Worm (Caenorhabditis elegans): ENCODE results near the gene C45G9.15.
A peak's percentile ranks its signal among the peaks of the same experiment; 100 is the strongest.

C45G9.15 gene

DNA sequence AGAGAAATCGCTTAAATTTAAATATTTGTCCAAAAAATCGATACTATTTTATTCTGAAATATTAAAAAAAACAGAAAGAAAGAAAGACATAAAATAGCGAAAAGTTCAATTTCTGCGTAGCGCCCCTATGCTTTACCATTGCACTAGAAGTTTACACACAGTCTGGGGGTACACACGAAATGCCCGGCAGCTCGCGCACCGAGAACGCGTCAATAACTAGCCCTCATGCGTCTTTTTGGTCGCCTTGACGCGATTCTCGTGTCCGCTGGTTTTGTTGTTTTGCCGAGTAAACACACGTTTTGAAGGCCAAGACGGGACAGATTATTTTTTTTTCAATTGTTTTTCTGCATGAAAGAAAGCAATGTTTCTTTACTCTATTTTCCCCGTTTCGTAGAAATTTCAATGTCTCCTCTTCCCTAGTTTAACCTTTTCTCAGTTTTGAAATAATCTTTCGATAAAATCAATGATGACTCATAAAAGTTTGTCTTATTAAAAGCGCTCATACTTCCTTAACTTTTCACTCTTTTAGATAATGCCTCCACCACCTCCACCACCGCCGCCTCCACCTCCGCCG lies 33.6 kb downstream of the C45G9.15 start, which contains the start of gene wip-1 (continued):
- peak; percentile 80 for TF ChIP-seq F13H6.1 (tag; optimal IDR thresholded peaks at IDR 0.05)
- TF ChIP-seq syd-9 (tag; optimal IDR thresholded peaks at IDR 0.05) = peak; percentile 78
- TF ChIP-seq unc-55 (GFP tag; optimal IDR thresholded peaks at IDR 0.05) = peak; percentile 65
- peak; percentile 85 for TF ChIP-seq pat-9 (tag; optimal IDR thresholded peaks at IDR 0.05)
- TF ChIP-seq fax-1 (tag; optimal IDR thresholded peaks at IDR 0.05) = peak; percentile 58
- no peak for TF ChIP-seq hlh-13 (GFP tag; optimal IDR thresholded peaks at IDR 0.05)
- 0 out of 2 replicates have a peak, but pooled peaks have one; percentile 51 for TF ChIP-seq unc-3 (GFP tag; conservative IDR thresholded peaks at IDR 0.05)
- TF ChIP-seq unc-3 (tag; optimal IDR thresholded peaks at IDR 0.05) = peak; percentile 71
- peak; percentile 72 for TF ChIP-seq hlh-6 (tag; optimal IDR thresholded peaks at IDR 0.05)
- TF ChIP-seq mec-3 (tag; optimal IDR thresholded peaks at IDR 0.05; ENCODE audit: borderline replicate concordance) = no peak
- TF ChIP-seq ceh-30 (tag; optimal IDR thresholded peaks at IDR 0.05) = peak; percentile 77
- TF ChIP-seq tbx-2 (tag; optimal IDR thresholded peaks at IDR 0.05) = peak; percentile 96
- peak; percentile 44 for TF ChIP-seq ceh-19 (GFP tag; optimal IDR thresholded peaks at IDR 0.05)
- TF ChIP-seq lim-6 (tag; optimal IDR thresholded peaks at IDR 0.05) = peak; percentile 5
- TF ChIP-seq elt-4 (tag; optimal IDR thresholded peaks at IDR 0.05) = no peak
- TF ChIP-seq nfya-1 (tag; optimal IDR thresholded peaks at IDR 0.05) = peak; percentile 94
- no peak for TF ChIP-seq ama-1 (optimal IDR thresholded peaks at IDR 0.05)

DNA sequence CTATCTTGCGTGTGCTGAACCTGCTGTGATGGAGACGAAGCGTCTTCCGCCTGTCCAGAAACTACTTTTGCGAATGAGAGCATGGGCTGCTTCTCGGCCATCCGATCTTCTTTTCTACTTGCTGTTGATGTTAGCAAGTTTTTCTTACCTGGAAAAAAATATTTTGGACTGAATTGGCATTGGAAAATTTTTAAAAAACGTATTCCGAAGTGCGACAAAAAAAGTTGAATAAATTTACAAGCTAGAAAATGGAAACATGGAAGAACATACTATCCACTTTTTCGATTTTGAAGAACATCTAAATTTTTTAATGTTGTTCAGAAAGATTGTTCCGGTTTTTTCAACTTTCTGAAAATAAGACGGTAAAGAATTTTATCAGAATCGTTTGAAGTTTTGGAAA lies 34.3 kb downstream of the C45G9.15 start, which contains the start of gene larp-1:
Gene larp-1 (minus strand): TSS at position 101 of the 400 bp plus-strand sequence.
- TF ChIP-seq nfya-1 (tag; optimal IDR thresholded peaks at IDR 0.05) = no peak
- no peak for TF ChIP-seq hlh-8 (tag; optimal IDR thresholded peaks at IDR 0.05)
- TF ChIP-seq pag-3 (tag; optimal IDR thresholded peaks at IDR 0.05; ENCODE audit: borderline replicate concordance) = no peak
- no peak for TF ChIP-seq pax-1 (tag; optimal IDR thresholded peaks at IDR 0.05)
- TF ChIP-seq sox-2 (GFP tag; IDR thresholded peaks at IDR 0.05) = no peak
- no peak for TF ChIP-seq ceh-24 (tag; optimal IDR thresholded peaks at IDR 0.05)
- TF ChIP-seq elt-4 (tag; optimal IDR thresholded peaks at IDR 0.05) = no peak
- TF ChIP-seq sdc-2 (tag; optimal IDR thresholded peaks at IDR 0.05) = no peak
- TF ChIP-seq C38D4.7 (GFP tag; optimal IDR thresholded peaks at IDR 0.05) = no peak
- TF ChIP-seq pqm-1 (tag; optimal IDR thresholded peaks at IDR 0.05) = no peak
- no peak for TF ChIP-seq C08G9.2 (tag; optimal IDR thresholded peaks at IDR 0.05)
- TF ChIP-seq Y22D7AL.16 (tag; optimal IDR thresholded peaks at IDR 0.05) = no peak
- no peak for TF ChIP-seq rnt-1 (tag; optimal IDR thresholded peaks at IDR 0.05)
- TF ChIP-seq odd-2 (tag; optimal IDR thresholded peaks at IDR 0.05) = no peak
- no peak for TF ChIP-seq mec-3 (tag; optimal IDR thresholded peaks at IDR 0.05; ENCODE audit: borderline replicate concordance)

DNA sequence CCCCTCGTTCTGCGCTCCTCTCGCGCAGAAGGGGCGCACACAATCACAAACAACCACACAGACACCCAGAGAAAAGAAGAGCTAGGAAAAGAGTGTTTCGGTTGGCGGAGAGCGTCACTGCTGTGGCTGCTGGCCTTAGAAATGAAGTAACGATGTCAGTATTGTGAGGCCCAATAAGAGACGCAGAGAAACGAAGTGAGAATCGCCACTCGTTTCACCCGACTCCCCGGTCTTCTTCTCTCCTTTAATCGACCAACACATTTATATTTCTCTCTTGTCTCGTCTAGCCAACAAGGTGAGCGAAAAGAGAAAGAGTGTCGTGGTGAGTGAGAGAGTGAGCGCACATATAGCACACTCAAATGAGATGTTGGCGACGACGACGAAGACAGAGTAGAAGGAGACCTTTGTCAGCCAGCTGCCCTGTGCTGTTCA lies 37.9 kb downstream of the C45G9.15 start:
- TF ChIP-seq C08G9.2 (tag; optimal IDR thresholded peaks at IDR 0.05) = peak; percentile 48
- peak; percentile 22 for TF ChIP-seq dmd-4 (tag; optimal IDR thresholded peaks at IDR 0.05; ENCODE audit: borderline replicate concordance)
- TF ChIP-seq pat-9 (tag; optimal IDR thresholded peaks at IDR 0.05) = no peak
- peak; percentile 65 for TF ChIP-seq hlh-8 (tag; optimal IDR thresholded peaks at IDR 0.05)
- TF ChIP-seq ets-4 (tag; optimal IDR thresholded peaks at IDR 0.05) = peak; percentile 84
- peak; percentile 86 for TF ChIP-seq F13H6.1 (tag; optimal IDR thresholded peaks at IDR 0.05)
- TF ChIP-seq nhr-11 (tag; optimal IDR thresholded peaks at IDR 0.05) = no peak
- TF ChIP-seq mec-3 (tag; optimal IDR thresholded peaks at IDR 0.05; ENCODE audit: borderline replicate concordance) = peak; percentile 38
- TF ChIP-seq tbx-7 (tag; optimal IDR thresholded peaks at IDR 0.05) = no peak
- TF ChIP-seq ceh-34 (tag; optimal IDR thresholded peaks at IDR 0.05) = peak; percentile 91
- TF ChIP-seq pax-1 (tag; optimal IDR thresholded peaks at IDR 0.05) = peak; percentile 67
- no peak for TF ChIP-seq zip-5 (tag; optimal IDR thresholded peaks at IDR 0.05)
- TF ChIP-seq pqm-1 (tag; optimal IDR thresholded peaks at IDR 0.05) = peak; percentile 23
- TF ChIP-seq odd-2 (tag; optimal IDR thresholded peaks at IDR 0.05) = peak; percentile 29
- peak; percentile 51 for TF ChIP-seq pag-3 (tag; optimal IDR thresholded peaks at IDR 0.05; ENCODE audit: borderline replicate concordance)
- no peak for TF ChIP-seq unc-86 (tag; optimal IDR thresholded peaks at IDR 0.05)
- TF ChIP-seq ttx-3 (tag; optimal IDR thresholded peaks at IDR 0.05) = no peak
- peak; percentile 66 for TF ChIP-seq sdc-2 (tag; optimal IDR thresholded peaks at IDR 0.05)
- TF ChIP-seq hlh-30 (tag; optimal IDR thresholded peaks at IDR 0.05; ENCODE audit: insufficient read depth) = peak; percentile 73
- TF ChIP-seq ama-1 (optimal IDR thresholded peaks at IDR 0.05) = no peak
- TF ChIP-seq ceh-24 (tag; optimal IDR thresholded peaks at IDR 0.05) = no peak
- peak; percentile 58 for TF ChIP-seq lim-6 (tag; optimal IDR thresholded peaks at IDR 0.05)
- TF ChIP-seq pha-4 (tag; optimal IDR thresholded peaks at IDR 0.05) = no peak
- TF ChIP-seq T23F11.4 (GFP tag; optimal IDR thresholded peaks at IDR 0.05) = peak; percentile 51
- TF ChIP-seq gmeb-2 (tag; optimal IDR thresholded peaks at IDR 0.05) = no peak
- TF ChIP-seq fax-1 (tag; optimal IDR thresholded peaks at IDR 0.05) = peak; percentile 39
- TF ChIP-seq fkh-6 (tag; optimal IDR thresholded peaks at IDR 0.05) = no peak
- TF ChIP-seq ztf-16 (tag; optimal IDR thresholded peaks at IDR 0.05) = no peak
- no peak for TF ChIP-seq elt-4 (tag; optimal IDR thresholded peaks at IDR 0.05)
- TF ChIP-seq Y22D7AL.16 (tag; optimal IDR thresholded peaks at IDR 0.05) = no peak
- no peak for TF ChIP-seq hlh-15 (tag; optimal IDR thresholded peaks at IDR 0.05)
- no peak for TF ChIP-seq ceh-45 (GFP tag; IDR thresholded peaks at IDR 0.05)
- TF ChIP-seq ceh-6 (GFP tag; optimal IDR thresholded peaks at IDR 0.05) = no peak

Measured in whole organism, late embryonic.